Worm (Caenorhabditis elegans) whole organism, early embryonic: ENCODE measurements around the gene ssq-3.

Experiments used
- ama-1 ChIP-seq: fragments of 150-350 bp; optimal IDR thresholded peaks from 2 replicates; lab custom pipeline; 2014
- scrt-1 ChIP-seq: fragments of 200-800 bp; sonication (Bioruptor generic); IDR thresholded peaks from 2 replicates; pipeline ENCODE4 v1.3.6; 2022; ENCODE audit warnings: missing genetic modification characterization, missing compliant biosample characterization

ce11 chrIV:7075063-7075462, 36.3 kb upstream of the ssq-3 start, which contains the start of gene srg-50:
- TF ChIP-seq ama-1 = no peak
- no peak for TF ChIP-seq scrt-1 (GFP tag; lab: Robert Waterston, UW)
